Fruit fly (Drosophila melanogaster): ENCODE data around the gene CG7889.

DNA sequence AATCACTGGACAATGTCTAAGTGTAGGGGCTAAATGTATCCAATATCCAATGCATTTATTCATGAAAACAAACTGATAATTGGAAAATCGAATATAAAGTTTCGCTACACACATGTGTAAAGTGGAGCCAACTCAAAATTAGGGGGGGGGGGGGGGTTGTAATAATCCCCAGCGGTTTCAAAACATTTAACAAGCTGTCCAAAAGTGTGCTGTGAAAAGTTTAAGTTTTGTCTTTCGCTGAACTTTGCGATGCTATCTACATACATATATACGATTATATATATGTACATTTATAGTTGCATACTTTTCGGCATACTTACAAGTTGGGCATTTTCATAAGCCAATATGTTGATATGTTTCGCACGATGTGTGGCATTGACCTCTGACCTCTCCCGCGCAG, 5.9 kb downstream of the CG7889 start:
- TF ChIP-seq Dll (optimal IDR thresholded peaks at IDR 0.05) (no peak), CG8478 (optimal IDR thresholded peaks at IDR 0.05) (no peak), usp (GFP tag; optimal IDR thresholded peaks at IDR 0.05) (no peak)

Measured in whole organism.